Fruit fly (Drosophila melanogaster) whole organism, embryonic: ENCODE data around the gene CG10993.

Source experiments
- Bdp1 ChIP-seq: fragments of 200-800 bp; sonication (Bioruptor generic); optimal IDR thresholded peaks from 3 replicates; lab custom pipeline; 2016; ENCODE audit warnings: missing biosample characterization, missing genetic modification characterization
- CG1024 ChIP-seq: fragments of 200-800 bp; sonication (Bioruptor generic); IDR thresholded peaks from 2 replicates; pipeline ENCODE4 v1.3.6; 2022; ENCODE audit warnings: missing biosample characterization, missing genetic modification characterization
- CG10321 ChIP-seq: fragments of 200-800 bp; sonication (Bioruptor generic); IDR thresholded peaks from 2 replicates; pipeline ENCODE4 v1.3.6; 2022; ENCODE audit warnings: missing biosample characterization, missing genetic modification characterization
- CG10431 ChIP-seq: fragments of 200-800 bp; sonication (Bioruptor generic); optimal IDR thresholded peaks from 3 replicates; lab custom pipeline; 2018; ENCODE audit warnings: missing biosample characterization, mild to moderate bottlenecking, missing genetic modification characterization
- CG11695 ChIP-seq: fragments of 200-800 bp; sonication (Bioruptor generic); IDR thresholded peaks from 3 replicates; pipeline ENCODE4 v1.3.6; 2022; ENCODE audit warnings: missing biosample characterization, missing genetic modification characterization
- CG17912 ChIP-seq: fragments of 200-800 bp; sonication (Bioruptor generic); optimal IDR thresholded peaks from 2 replicates; lab custom pipeline; 2018; ENCODE audit warnings: missing biosample characterization, mild to moderate bottlenecking, missing genetic modification characterization
- CG2199 ChIP-seq: fragments of 200-800 bp; sonication (Bioruptor generic); IDR thresholded peaks from 3 replicates; pipeline ENCODE4 v1.3.6; 2022; ENCODE audit warnings: missing biosample characterization, missing genetic modification characterization
- CG31388 ChIP-seq: fragments of 200-800 bp; sonication (Bioruptor generic); optimal IDR thresholded peaks from 2 replicates; lab custom pipeline; 2016; ENCODE audit warnings: missing biosample characterization, missing genetic modification characterization
- CG31441 ChIP-seq: fragments of 200-800 bp; sonication (Bioruptor generic); IDR thresholded peaks from 2 replicates; pipeline ENCODE4 v1.3.6; 2022; ENCODE audit warnings: missing biosample characterization, missing genetic modification characterization
- CG3163 ChIP-seq: fragments of 200-800 bp; sonication (Bioruptor generic); optimal IDR thresholded peaks from 3 replicates; lab custom pipeline; 2016; ENCODE audit warnings: missing biosample characterization, missing genetic modification characterization
- CG43689 ChIP-seq: fragments of 200-800 bp; sonication (Bioruptor generic); IDR thresholded peaks from 2 replicates; pipeline ENCODE4 v1.3.6; 2022; ENCODE audit warnings: missing biosample characterization, missing genetic modification characterization
- CG4424 ChIP-seq: fragments of 200-800 bp; sonication (Bioruptor generic); optimal IDR thresholded peaks from 3 replicates; lab custom pipeline; 2016; ENCODE audit warnings: missing biosample characterization, missing genetic modification characterization
- CG6854 ChIP-seq: fragments of 200-800 bp; sonication (Bioruptor generic); optimal IDR thresholded peaks from 3 replicates; lab custom pipeline; 2017; ENCODE audit warnings: missing biosample characterization, mild to moderate bottlenecking, missing genetic modification characterization
- CG7357 ChIP-seq: fragments of 200-800 bp; sonication (Bioruptor generic); IDR thresholded peaks from 3 replicates; pipeline ENCODE4 v1.3.6; 2022; ENCODE audit warnings: missing biosample characterization, missing genetic modification characterization
- CG8089 ChIP-seq: fragments of 200-800 bp; sonication (Bioruptor generic); optimal IDR thresholded peaks from 3 replicates; lab custom pipeline; 2016; ENCODE audit warnings: missing biosample characterization, missing genetic modification characterization
- CG8388 ChIP-seq: fragments of 200-800 bp; sonication (Bioruptor generic); optimal IDR thresholded peaks from 2 replicates; lab custom pipeline; 2019; ENCODE audit warnings: missing biosample characterization, mild to moderate bottlenecking, missing genetic modification characterization, moderate library complexity
- CG9727 ChIP-seq: fragments of 200-800 bp; sonication (Bioruptor generic); optimal IDR thresholded peaks from 3 replicates; lab custom pipeline; 2017; ENCODE audit warnings: missing biosample characterization, mild to moderate bottlenecking, missing genetic modification characterization
- CrebB ChIP-seq: fragments of 200-800 bp; sonication (Bioruptor generic); optimal IDR thresholded peaks from 3 replicates; lab custom pipeline; 2018; ENCODE audit warnings: missing biosample characterization, mild to moderate bottlenecking, missing genetic modification characterization
- D ChIP-seq, 2 experiments: fragments of 200-800 bp in 1 of 2; fragments of >200 bp in 1 of 2; sonication (Bioruptor generic) in 1 of 2; optimal IDR thresholded peaks; 2 replicates in 1 of 2; 3 replicates in 1 of 2; lab custom pipeline; 2017; ENCODE audit warnings: mild to moderate bottlenecking in 1 of 2, missing biosample characterization in 1 of 2, missing genetic modification characterization in 1 of 2, missing genetic modification reagents in 1 of 2
- Dad ChIP-seq: fragments of 200-800 bp; sonication (Bioruptor generic); optimal IDR thresholded peaks from 3 replicates; lab custom pipeline; 2016; ENCODE audit warnings: missing biosample characterization, missing genetic modification characterization
- Ets97D ChIP-seq: fragments of 200-800 bp; sonication (Bioruptor generic); optimal IDR thresholded peaks from 3 replicates; lab custom pipeline; 2016; ENCODE audit warnings: missing biosample characterization, missing genetic modification characterization
- HLHmδ ChIP-seq: fragments of 200-800 bp; sonication (Bioruptor generic); optimal IDR thresholded peaks from 2 replicates; lab custom pipeline; 2018; ENCODE audit warnings: missing biosample characterization, mild to moderate bottlenecking, missing genetic modification characterization, moderate library complexity
- HmgD ChIP-seq: fragments of 200-800 bp; sonication (Bioruptor generic); optimal IDR thresholded peaks from 3 replicates; lab custom pipeline; 2016; ENCODE audit warnings: missing biosample characterization, missing genetic modification characterization
- Lim3 ChIP-seq: fragments of 200-800 bp; sonication (Bioruptor generic); IDR thresholded peaks from 2 replicates; pipeline ENCODE4 v1.3.6; 2022; ENCODE audit warnings: missing biosample characterization, missing genetic modification characterization
- Lpt ChIP-seq: fragments of >200 bp; optimal IDR thresholded peaks from 2 replicates; lab custom pipeline; 2018; ENCODE audit warnings: missing biosample characterization, missing genetic modification characterization
- MESR4 ChIP-seq: fragments of 200-800 bp; sonication (Bioruptor generic); optimal IDR thresholded peaks from 2 replicates; lab custom pipeline; 2018; ENCODE audit warnings: missing biosample characterization, mild to moderate bottlenecking, missing genetic modification characterization, moderate library complexity
- NK7.1 ChIP-seq: fragments of 200-800 bp; sonication (Bioruptor generic); optimal IDR thresholded peaks from 3 replicates; lab custom pipeline; 2016; ENCODE audit warnings: missing biosample characterization, missing genetic modification characterization
- Nf-YB ChIP-seq: fragments of 200-800 bp; sonication (Bioruptor generic); optimal IDR thresholded peaks from 3 replicates; lab custom pipeline; 2019; ENCODE audit warnings: missing biosample characterization, mild to moderate bottlenecking, missing genetic modification characterization, moderate library complexity
- Ravus ChIP-seq: fragments of 200-800 bp; sonication (Bioruptor generic); IDR thresholded peaks from 2 replicates; pipeline ENCODE4 v1.3.6; 2022; ENCODE audit warnings: missing biosample characterization, missing genetic modification characterization
- Ssrp ChIP-seq: fragments of 200-800 bp; sonication (Bioruptor generic); optimal IDR thresholded peaks from 2 replicates; lab custom pipeline; 2018; ENCODE audit warnings: missing biosample characterization, mild to moderate bottlenecking, missing genetic modification characterization, moderate library complexity
- Vsx1 ChIP-seq: fragments of 200-800 bp; sonication (Bioruptor generic); optimal IDR thresholded peaks from 2 replicates; lab custom pipeline; 2017; ENCODE audit warnings: missing biosample characterization, mild to moderate bottlenecking, missing genetic modification characterization, missing genetic modification reagents
- br ChIP-seq: fragments of >200 bp; optimal IDR thresholded peaks from 2 replicates; lab custom pipeline; 2017
- chm ChIP-seq: fragments of 200-800 bp; sonication (Bioruptor generic); IDR thresholded peaks from 2 replicates; pipeline ENCODE4 v1.3.6; 2022; ENCODE audit warnings: missing biosample characterization, missing genetic modification characterization
- dimm ChIP-seq: fragments of 200-800 bp; sonication (Bioruptor generic); IDR thresholded peaks from 2 replicates; pipeline ENCODE4 v1.3.6; 2022; ENCODE audit warnings: missing biosample characterization, missing genetic modification characterization
- disco-r ChIP-seq: fragments of 200-800 bp; sonication (Bioruptor generic); optimal IDR thresholded peaks from 2 replicates; lab custom pipeline; 2016; ENCODE audit warnings: missing biosample characterization, missing genetic modification characterization
- emc ChIP-seq: fragments of 200-800 bp; sonication (Bioruptor generic); optimal IDR thresholded peaks from 2 replicates; lab custom pipeline; 2016; ENCODE audit warnings: missing biosample characterization, missing genetic modification characterization
- ems ChIP-seq: fragments of 200-800 bp; sonication (Bioruptor generic); optimal IDR thresholded peaks from 3 replicates; lab custom pipeline; 2016; ENCODE audit warnings: missing biosample characterization, missing genetic modification characterization
- exex ChIP-seq: fragments of 200-800 bp; sonication (Bioruptor generic); optimal IDR thresholded peaks from 4 replicates; lab custom pipeline; 2018; ENCODE audit warnings: missing biosample characterization, mild to moderate bottlenecking, missing genetic modification characterization, moderate library complexity
- eyg ChIP-seq: fragments of 200-800 bp; sonication (Bioruptor generic); optimal IDR thresholded peaks from 3 replicates; lab custom pipeline; 2016; ENCODE audit warnings: missing biosample characterization, missing genetic modification characterization
- fu2 ChIP-seq: fragments of 200-800 bp; sonication (Bioruptor generic); optimal IDR thresholded peaks from 2 replicates; lab custom pipeline; 2016; ENCODE audit warnings: missing biosample characterization, missing genetic modification characterization
- gem ChIP-seq: fragments of 200-800 bp; sonication (Bioruptor generic); optimal IDR thresholded peaks from 2 replicates; lab custom pipeline; 2019; ENCODE audit warnings: missing biosample characterization, mild to moderate bottlenecking, missing genetic modification characterization, moderate library complexity
- her ChIP-seq: fragments of 200-800 bp; sonication (Bioruptor generic); optimal IDR thresholded peaks from 2 replicates; lab custom pipeline; 2016; ENCODE audit warnings: missing biosample characterization, missing genetic modification characterization
- lbe ChIP-seq: fragments of 200-800 bp; sonication (Bioruptor generic); optimal IDR thresholded peaks from 2 replicates; lab custom pipeline; 2016; ENCODE audit warnings: missing biosample characterization, mild to moderate bottlenecking, missing genetic modification characterization
- maf-S ChIP-seq: fragments of 200-800 bp; sonication (Bioruptor generic); optimal IDR thresholded peaks from 2 replicates; lab custom pipeline; 2016; ENCODE audit warnings: missing biosample characterization, missing genetic modification characterization
- pfk ChIP-seq: fragments of 200-800 bp; sonication (Bioruptor generic); optimal IDR thresholded peaks from 2 replicates; lab custom pipeline; 2018; ENCODE audit warnings: missing biosample characterization, mild to moderate bottlenecking, missing genetic modification characterization, moderate library complexity
- pita ChIP-seq: fragments of 200-800 bp; sonication (Bioruptor generic); optimal IDR thresholded peaks from 2 replicates; lab custom pipeline; 2017; ENCODE audit warnings: missing biosample characterization, mild to moderate bottlenecking, missing genetic modification characterization
- run ChIP-seq: fragments of 200-800 bp; sonication (Bioruptor generic); optimal IDR thresholded peaks from 3 replicates; lab custom pipeline; 2018; ENCODE audit warnings: missing biosample characterization, mild to moderate bottlenecking, missing genetic modification characterization
- scrt ChIP-seq: fragments of 200-800 bp; sonication (Bioruptor generic); optimal IDR thresholded peaks from 2 replicates; lab custom pipeline; 2018; ENCODE audit warnings: missing biosample characterization, mild to moderate bottlenecking, missing genetic modification characterization, moderate library complexity
- ssp ChIP-seq: fragments of 200-800 bp; sonication (Bioruptor generic); IDR thresholded peaks from 2 replicates; pipeline ENCODE4 v1.3.6; 2022; ENCODE audit warnings: missing biosample characterization, missing genetic modification characterization
- unpg ChIP-seq: fragments of 200-800 bp; sonication (Bioruptor generic); optimal IDR thresholded peaks from 3 replicates; lab custom pipeline; 2018; ENCODE audit warnings: missing biosample characterization, mild to moderate bottlenecking, missing genetic modification characterization, moderate library complexity
- zen ChIP-seq: fragments of 200-800 bp; sonication (Bioruptor generic); optimal IDR thresholded peaks from 3 replicates; lab custom pipeline; 2018; ENCODE audit warnings: missing biosample characterization, mild to moderate bottlenecking, missing genetic modification characterization, moderate library complexity

CG10993 gene

dm6 chrX:13764397-13765119, 26.4 kb downstream of the CG10993 start (continued):
- TF ChIP-seq CG1024 (GFP tag; lab: Robert Waterston, UW) (no peak), CG4424 (GFP tag; lab: Kevin White, UChicago) (peak; percentile 65), scrt (GFP tag; lab: Kevin White, UChicago) (no peak), Lpt (GFP tag; lab: Kevin White, UChicago) (no peak), Dad (GFP tag; lab: Kevin White, UChicago) (no peak), Lim3 (GFP tag; lab: Robert Waterston, UW) (no peak), pfk (GFP tag; lab: Kevin White, UChicago) (no peak), eyg (GFP tag; lab: Kevin White, UChicago) (no peak), Bdp1 (no peak), chm (GFP tag; lab: Robert Waterston, UW) (peak; percentile 28; the same call in 1 of the 2 replicates), CG10321 (GFP tag; lab: Robert Waterston, UW) (no peak), ssp (GFP tag; lab: Robert Waterston, UW) (peak; percentile 26; the same call in 1 of the 2 replicates), fu2 (GFP tag; lab: Kevin White, UChicago) (no peak), CG31441 (GFP tag; lab: Robert Waterston, UW) (peak; percentile 44), NK7.1 (GFP tag; lab: Kevin White, UChicago) (no peak), CG17912 (GFP tag; lab: Kevin White, UChicago) (no peak), CG8089 (GFP tag; lab: Kevin White, UChicago) (no peak), Ssrp (tag; lab: Kevin White, UChicago) (peak; percentile 47), CG10431 (GFP tag; lab: Kevin White, UChicago) (no peak), CG2199 (GFP tag; lab: Robert Waterston, UW) (peak; percentile 39; the same call in 1 of the 3 replicates), HmgD (GFP tag; lab: Kevin White, UChicago) (no peak), Nf-YB (GFP tag; lab: Kevin White, UChicago) (no peak), gem (tag; lab: Kevin White, UChicago) (peak; percentile 75), CG11695 (peak; percentile 57; the same call in 1 of the 3 replicates), lbe (GFP tag; lab: Kevin White, UChicago) (no peak), CG6854 (no peak), CG3163 (GFP tag; lab: Kevin White, UChicago) (no peak), run (tag; lab: Kevin White, UChicago) (peak; percentile 50), Vsx1 (GFP tag; lab: Kevin White, UChicago) (no peak), CG43689 (GFP tag; lab: Robert Waterston, UW) (no peak), MESR4 (GFP tag; lab: Kevin White, UChicago) (no peak), ems (GFP tag; lab: Kevin White, UChicago) (no peak), exex (tag; lab: Kevin White, UChicago) (no peak), HLHmδ (no peak), CG9727 (peak; percentile 27), Ravus (GFP tag; lab: Robert Waterston, UW) (no peak), zen (tag; lab: Kevin White, UChicago) (no peak), CG8388 (GFP tag; lab: Kevin White, UChicago) (peak; percentile 54), unpg (GFP tag; lab: Kevin White, UChicago) (peak; percentile 62), br (lab: Kevin White, UChicago) (no peak), D (optimal IDR thresholded peaks at IDR 0.05; lab: Kevin White, UChicago) (no peak), D (GFP tag; optimal IDR thresholded peaks at IDR 0.05; lab: Kevin White, UChicago) (no peak), pita (GFP tag; lab: Kevin White, UChicago) (no peak), maf-S (GFP tag; lab: Kevin White, UChicago) (no peak), CG31388 (GFP tag; lab: Kevin White, UChicago) (no peak), CG7357 (no peak), emc (no peak), CrebB (tag; lab: Kevin White, UChicago) (no peak), Ets97D (no peak), dimm (no peak), her (GFP tag; lab: Kevin White, UChicago) (no peak), disco-r (GFP tag; lab: Kevin White, UChicago) (no peak)
